Fruit fly (Drosophila melanogaster) whole organism, embryonic: ENCODE measurements around the gene CG7065.

ENCODE experiments used
- ATbp ChIP-seq: fragments of 200-800 bp; sonication (Bioruptor generic); optimal IDR thresholded peaks from 2 replicates; lab custom pipeline; 2017; ENCODE audit warnings: missing biosample characterization, mild to moderate bottlenecking, missing genetic modification characterization, missing genetic modification reagents
- Atf6 ChIP-seq: fragments of 200-800 bp; sonication (Bioruptor generic); IDR thresholded peaks from 2 replicates; pipeline ENCODE4 v1.3.6; 2022; ENCODE audit warnings: missing biosample characterization, missing genetic modification characterization
- Bdp1 ChIP-seq: fragments of 200-800 bp; sonication (Bioruptor generic); optimal IDR thresholded peaks from 3 replicates; lab custom pipeline; 2016; ENCODE audit warnings: missing biosample characterization, missing genetic modification characterization
- CG10274 ChIP-seq: fragments of 200-800 bp; sonication (Bioruptor generic); optimal IDR thresholded peaks from 3 replicates; lab custom pipeline; 2017; ENCODE audit warnings: missing biosample characterization, mild to moderate bottlenecking, missing genetic modification characterization
- CG10462 ChIP-seq: fragments of 200-800 bp; sonication (Bioruptor generic); optimal IDR thresholded peaks from 2 replicates; lab custom pipeline; 2016; ENCODE audit warnings: missing biosample characterization, missing genetic modification characterization
- CG10959 ChIP-seq: fragments of 200-800 bp; sonication (Bioruptor generic); IDR thresholded peaks from 2 replicates; pipeline ENCODE4 v1.3.6; 2022; ENCODE audit warnings: missing biosample characterization, missing genetic modification characterization
- CG11093 ChIP-seq: fragments of 200-800 bp; sonication (Bioruptor generic); IDR thresholded peaks from 3 replicates; pipeline ENCODE4 v1.3.6; 2022; ENCODE audit warnings: missing biosample characterization, missing genetic modification characterization
- CG11247 ChIP-seq: fragments of 200-800 bp; sonication (Bioruptor generic); IDR thresholded peaks from 2 replicates; pipeline ENCODE4 v1.3.6; 2022; ENCODE audit warnings: missing biosample characterization, missing genetic modification characterization
- CG11504 ChIP-seq: fragments of 200-800 bp; sonication (Bioruptor generic); optimal IDR thresholded peaks from 3 replicates; lab custom pipeline; 2019; ENCODE audit warnings: missing biosample characterization, mild to moderate bottlenecking, missing genetic modification characterization, moderate library complexity
- CG12299 ChIP-seq: fragments of 200-800 bp; sonication (Bioruptor generic); optimal IDR thresholded peaks from 2 replicates; lab custom pipeline; 2018; ENCODE audit warnings: missing biosample characterization, mild to moderate bottlenecking, missing genetic modification characterization
- CG15073 ChIP-seq: fragments of 200-800 bp; sonication (Bioruptor generic); optimal IDR thresholded peaks from 2 replicates; lab custom pipeline; 2016; ENCODE audit warnings: missing biosample characterization, missing genetic modification characterization
- CG1529 ChIP-seq: fragments of 200-800 bp; sonication (Bioruptor generic); optimal IDR thresholded peaks from 3 replicates; lab custom pipeline; 2018; ENCODE audit warnings: missing biosample characterization, missing genetic modification characterization
- CG16779 ChIP-seq: fragments of 200-800 bp; sonication (Bioruptor generic); IDR thresholded peaks from 2 replicates; pipeline ENCODE4 v1.3.6; 2022; ENCODE audit warnings: missing biosample characterization, missing genetic modification characterization
- CG32772 ChIP-seq: fragments of 200-800 bp; sonication (Bioruptor generic); IDR thresholded peaks from 2 replicates; pipeline ENCODE4 v1.3.6; 2022; ENCODE audit warnings: missing biosample characterization, missing genetic modification characterization
- CG4820 ChIP-seq: fragments of 200-800 bp; sonication (Bioruptor generic); optimal IDR thresholded peaks from 3 replicates; lab custom pipeline; 2016; ENCODE audit warnings: missing biosample characterization, missing genetic modification characterization
- CG5245 ChIP-seq: fragments of 200-800 bp; sonication (Bioruptor generic); optimal IDR thresholded peaks from 3 replicates; lab custom pipeline; 2016; ENCODE audit warnings: missing biosample characterization, missing genetic modification characterization
- CG6254 ChIP-seq: fragments of 200-800 bp; sonication (Bioruptor generic); optimal IDR thresholded peaks from 3 replicates; lab custom pipeline; 2017; ENCODE audit warnings: mild to moderate bottlenecking, missing biosample characterization, missing genetic modification reagents, missing genetic modification characterization
- CG7372 ChIP-seq: fragments of 200-800 bp; sonication (Bioruptor generic); IDR thresholded peaks from 2 replicates; pipeline ENCODE4 v1.3.6; 2022; ENCODE audit warnings: missing biosample characterization, missing genetic modification characterization
- D ChIP-seq, 2 experiments: fragments of 200-800 bp in 1 of 2; fragments of >200 bp in 1 of 2; sonication (Bioruptor generic) in 1 of 2; optimal IDR thresholded peaks; 2 replicates in 1 of 2; 3 replicates in 1 of 2; lab custom pipeline; 2017; ENCODE audit warnings: mild to moderate bottlenecking in 1 of 2, missing biosample characterization in 1 of 2, missing genetic modification characterization in 1 of 2, missing genetic modification reagents in 1 of 2
- Dbx ChIP-seq: fragments of 200-800 bp; sonication (Bioruptor generic); IDR thresholded peaks from 3 replicates; pipeline ENCODE4 v1.3.6; 2022; ENCODE audit warnings: missing biosample characterization, missing genetic modification characterization
- Dp ChIP-seq: fragments of 200-800 bp; sonication (Bioruptor generic); optimal IDR thresholded peaks from 2 replicates; lab custom pipeline; 2018; ENCODE audit warnings: missing biosample characterization, mild to moderate bottlenecking, missing genetic modification characterization, moderate library complexity
- E2f2 ChIP-seq: fragments of 200-800 bp; sonication (Bioruptor generic); IDR thresholded peaks from 2 replicates; pipeline ENCODE4 v1.3.6; 2022; ENCODE audit warnings: missing biosample characterization, missing genetic modification characterization
- Fer1 ChIP-seq: fragments of 200-800 bp; sonication (Bioruptor generic); optimal IDR thresholded peaks from 2 replicates; lab custom pipeline; 2017; ENCODE audit warnings: missing biosample characterization, mild to moderate bottlenecking, missing genetic modification characterization
- HLH54F ChIP-seq: fragments of 200-800 bp; sonication (Bioruptor generic); optimal IDR thresholded peaks from 3 replicates; lab custom pipeline; 2016; ENCODE audit warnings: missing biosample characterization, missing genetic modification characterization
- Hr3 ChIP-seq: fragments of 200-800 bp; sonication (Bioruptor generic); optimal IDR thresholded peaks from 3 replicates; lab custom pipeline; 2016; ENCODE audit warnings: missing biosample characterization, missing genetic modification characterization
- Hr51 ChIP-seq, 2 experiments: fragments of 200-800 bp; sonication (Bioruptor generic); optimal IDR thresholded peaks; 2 replicates in 1 of 2; 3 replicates in 1 of 2; lab custom pipeline; 2016 to 2018; ENCODE audit warnings: missing biosample characterization in 2 of 2, missing genetic modification characterization in 2 of 2, mild to moderate bottlenecking in 1 of 2, moderate library complexity in 1 of 2
- Mad ChIP-seq: fragments of 200-800 bp; sonication (Bioruptor generic); optimal IDR thresholded peaks from 2 replicates; lab custom pipeline; 2016; ENCODE audit warnings: missing biosample characterization, missing genetic modification characterization
- NC2β ChIP-seq: fragments of 200-800 bp; sonication (Bioruptor generic); optimal IDR thresholded peaks from 2 replicates; lab custom pipeline; 2016; ENCODE audit warnings: missing biosample characterization, missing genetic modification characterization
- Rfx ChIP-seq: fragments of 200-800 bp; sonication (Bioruptor generic); IDR thresholded peaks from 2 replicates; pipeline ENCODE4 v1.3.6; 2022; ENCODE audit warnings: missing biosample characterization, missing genetic modification characterization
- Spps ChIP-seq: fragments of 200-800 bp; sonication (Bioruptor generic); optimal IDR thresholded peaks from 2 replicates; lab custom pipeline; 2018; ENCODE audit warnings: missing biosample characterization, mild to moderate bottlenecking, missing genetic modification characterization
- Stat92E ChIP-seq, 3 experiments: fragments of >200 bp in 2 of 3; fragments of 200-800 bp in 1 of 3; sonication (Bioruptor generic) in 1 of 3; optimal IDR thresholded peaks; 2 replicates each; lab custom pipeline; 2017 to 2019; ENCODE audit warnings: missing biosample characterization in 3 of 3, missing genetic modification characterization in 3 of 3, mild to moderate bottlenecking in 1 of 3, moderate library complexity in 1 of 3
- Xrp1 ChIP-seq: fragments of 200-800 bp; sonication (Bioruptor generic); IDR thresholded peaks from 2 replicates; pipeline ENCODE4 v1.3.6; 2022; ENCODE audit warnings: missing biosample characterization, missing genetic modification characterization
- ase ChIP-seq: fragments of 200-800 bp; sonication (Bioruptor generic); IDR thresholded peaks from 3 replicates; pipeline ENCODE4 v1.3.6; 2022; ENCODE audit warnings: missing biosample characterization, missing genetic modification characterization
- bowl ChIP-seq: fragments of 200-800 bp; sonication (Bioruptor generic); IDR thresholded peaks from 2 replicates; pipeline ENCODE4 v1.3.6; 2022; ENCODE audit warnings: missing biosample characterization, missing genetic modification characterization
- crc ChIP-seq: fragments of 200-800 bp; sonication (Bioruptor generic); optimal IDR thresholded peaks from 2 replicates; lab custom pipeline; 2016; ENCODE audit warnings: missing biosample characterization, missing genetic modification characterization
- da ChIP-seq: fragments of 200-800 bp; sonication (Bioruptor generic); optimal IDR thresholded peaks from 2 replicates; lab custom pipeline; 2016; ENCODE audit warnings: missing biosample characterization, missing genetic modification characterization
- dmrt99B ChIP-seq: fragments of 200-800 bp; sonication (Bioruptor generic); optimal IDR thresholded peaks from 2 replicates; lab custom pipeline; 2018; ENCODE audit warnings: missing biosample characterization, mild to moderate bottlenecking, missing genetic modification characterization, moderate library complexity
- eyg ChIP-seq: fragments of 200-800 bp; sonication (Bioruptor generic); optimal IDR thresholded peaks from 3 replicates; lab custom pipeline; 2016; ENCODE audit warnings: missing biosample characterization, missing genetic modification characterization
- hb ChIP-seq: fragments of 200-800 bp; sonication (Bioruptor generic); IDR thresholded peaks from 3 replicates; pipeline ENCODE4 v1.3.6; 2022; ENCODE audit warnings: missing biosample characterization, missing genetic modification characterization; ENCODE audit not compliant: partially characterized antibody
- nmo ChIP-seq: fragments of 200-800 bp; sonication (Bioruptor generic); optimal IDR thresholded peaks from 2 replicates; lab custom pipeline; 2018; ENCODE audit warnings: missing biosample characterization, mild to moderate bottlenecking, missing genetic modification characterization, moderate library complexity
- onecut ChIP-seq: fragments of 200-800 bp; sonication (Bioruptor generic); IDR thresholded peaks from 2 replicates; pipeline ENCODE4 v1.3.6; 2022; ENCODE audit warnings: missing biosample characterization, missing genetic modification characterization
- pan ChIP-seq, 4 experiments: fragments of >200 bp in 3 of 4; fragments of 200-800 bp in 1 of 4; sonication (Bioruptor generic) in 1 of 4; optimal IDR thresholded peaks in 3 of 4; IDR thresholded peaks in 1 of 4; 2 replicates each; pipeline versions ENCODE4 v1.3.6 to Lab custom; 2017 to 2022; ENCODE audit warnings: missing biosample characterization in 2 of 4, missing genetic modification characterization in 2 of 4, mixed read lengths in 1 of 4
- pb ChIP-seq: fragments of 200-800 bp; sonication (Bioruptor generic); optimal IDR thresholded peaks from 3 replicates; lab custom pipeline; 2016; ENCODE audit warnings: missing biosample characterization, missing genetic modification characterization
- row ChIP-seq: fragments of 200-800 bp; sonication (Bioruptor generic); IDR thresholded peaks from 3 replicates; pipeline ENCODE4 v1.3.6; 2022; ENCODE audit warnings: missing biosample characterization, missing genetic modification characterization
- run ChIP-seq: fragments of 200-800 bp; sonication (Bioruptor generic); optimal IDR thresholded peaks from 3 replicates; lab custom pipeline; 2018; ENCODE audit warnings: missing biosample characterization, mild to moderate bottlenecking, missing genetic modification characterization
- sens ChIP-seq: fragments of 200-800 bp; sonication (Bioruptor generic); peaks from one replicate; lab custom pipeline; 2016; ENCODE audit warnings: missing biosample characterization, missing genetic modification characterization
- sim ChIP-seq: fragments of 200-800 bp; sonication (Bioruptor generic); IDR thresholded peaks from 2 replicates; pipeline ENCODE4 v1.3.6; 2022; ENCODE audit warnings: missing biosample characterization, missing genetic modification characterization
- sr ChIP-seq: fragments of 200-800 bp; sonication (Bioruptor generic); IDR thresholded peaks from 3 replicates; pipeline ENCODE4 v1.3.6; 2022; ENCODE audit warnings: missing biosample characterization, missing genetic modification characterization
- wek ChIP-seq: fragments of 200-800 bp; sonication (Bioruptor generic); optimal IDR thresholded peaks from 3 replicates; lab custom pipeline; 2018; ENCODE audit warnings: missing biosample characterization, mild to moderate bottlenecking, missing genetic modification characterization, moderate library complexity
- zf30C ChIP-seq: fragments of 200-800 bp; sonication (Bioruptor generic); optimal IDR thresholded peaks from 3 replicates; lab custom pipeline; 2018; ENCODE audit warnings: missing biosample characterization, mild to moderate bottlenecking, missing genetic modification characterization

Gene CG7065

DNA sequence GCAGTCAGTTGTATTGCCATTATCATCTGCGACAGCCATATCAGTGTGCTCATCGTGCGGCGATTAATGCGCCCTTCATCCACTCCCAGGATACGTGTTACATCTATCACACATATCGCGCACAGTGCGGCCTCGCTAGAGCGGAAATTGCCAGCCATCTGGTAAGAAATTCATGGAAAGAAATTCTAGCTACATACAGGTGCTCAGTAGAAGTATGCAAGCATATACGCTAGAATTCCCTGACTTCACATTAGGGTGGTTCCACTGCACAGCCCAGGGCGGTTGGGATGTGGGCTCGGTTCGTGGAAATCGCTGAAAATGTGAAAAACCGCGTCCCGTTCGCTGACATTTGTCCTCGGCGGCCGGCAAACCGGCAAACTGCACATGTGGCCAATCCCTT lies 1.1 kb upstream of the CG7065 start (continued):
- TF ChIP-seq CG10274 (GFP tag; lab: Kevin White, UChicago) (no peak), Dbx (peak; percentile 78), dmrt99B (tag; lab: Kevin White, UChicago) (no peak), Bdp1 (GFP tag; lab: Kevin White, UChicago) (peak; percentile 22), sr (GFP tag; lab: Robert Waterston, UW) (peak; percentile 48; the same call in 1 of the 3 replicates), sim (peak; percentile 70), Stat92E (GFP tag; optimal IDR thresholded peaks at IDR 0.05; lab: Kevin White, UChicago) (no peak), Mad (GFP tag; lab: Kevin White, UChicago) (peak; percentile 67), CG4820 (peak; percentile 70), zf30C (GFP tag; lab: Kevin White, UChicago) (no peak), ATbp (GFP tag; lab: Kevin White, UChicago) (peak; percentile 74), run (peak; percentile 22), Hr51 (GFP tag; optimal IDR thresholded peaks at IDR 0.05; lab: Kevin White, UChicago) (peak; percentile 23 to 60), CG16779 (peak; percentile 52; the same call in 1 of the 2 replicates), E2f2 (peak; percentile 42), bowl (0 out of 2 replicates have a peak, but pooled peaks have one; percentile 48), NC2β (GFP tag; lab: Kevin White, UChicago) (peak; percentile 72), CG11093 (GFP tag; lab: Robert Waterston, UW) (peak; percentile 80), wek (GFP tag; lab: Kevin White, UChicago) (peak; percentile 80), row (GFP tag; lab: Robert Waterston, UW) (peak; percentile 93), nmo (GFP tag; lab: Kevin White, UChicago) (peak; percentile 74), Xrp1 (GFP tag; lab: Robert Waterston, UW) (peak; percentile 93), CG11247 (GFP tag; lab: Robert Waterston, UW) (peak; percentile 72), hb (0 out of 3 replicates have a peak, but pooled peaks have one; percentile 24), CG10959 (GFP tag; lab: Robert Waterston, UW) (peak; percentile 83), da (GFP tag; lab: Kevin White, UChicago) (peak; percentile 58), HLH54F (peak; percentile 51), ase (peak; percentile 82), CG5245 (GFP tag; lab: Kevin White, UChicago) (peak; percentile 57), CG15073 (GFP tag; lab: Kevin White, UChicago) (no peak), CG11504 (tag; lab: Kevin White, UChicago) (no peak), CG32772 (GFP tag; lab: Robert Waterston, UW) (peak; percentile 78), D (optimal IDR thresholded peaks at IDR 0.05; lab: Kevin White, UChicago) (no peak), D (GFP tag; optimal IDR thresholded peaks at IDR 0.05; lab: Kevin White, UChicago) (peak; percentile 70), pb (GFP tag; lab: Kevin White, UChicago) (peak; percentile 72), pan (optimal IDR thresholded peaks at IDR 0.05; lab: Kevin White, UChicago) (no peak), pan (GFP tag; optimal IDR thresholded peaks at IDR 0.05 in 1 of 2, IDR thresholded peaks at IDR 0.05 in 1 of 2) (peak in 1 of 2 experiments; percentile 81), Rfx (GFP tag; lab: Robert Waterston, UW) (peak; percentile 89), CG1529 (peak; percentile 45), CG6254 (GFP tag; lab: Kevin White, UChicago) (peak; percentile 40), Fer1 (GFP tag; lab: Kevin White, UChicago) (peak; percentile 73), Atf6 (GFP tag; lab: Robert Waterston, UW) (peak; percentile 68), CG10462 (GFP tag; lab: Kevin White, UChicago) (peak; percentile 37), eyg (no peak), Dp (GFP tag; lab: Kevin White, UChicago) (no peak), sens (GFP tag; lab: Kevin White, UChicago) (peak; percentile 94), CG12299 (tag; lab: Kevin White, UChicago) (peak; percentile 53), onecut (GFP tag; lab: Robert Waterston, UW) (peak; percentile 82), crc (GFP tag; lab: Kevin White, UChicago) (peak; percentile 10), Spps (tag; lab: Kevin White, UChicago) (peak; percentile 31), CG7372 (peak; percentile 72), Hr3 (GFP tag; lab: Kevin White, UChicago) (peak; percentile 65)
